Worm (Caenorhabditis elegans) whole organism, mixed stage, embryonic: ENCODE data around the gene F17C8.7.

Experiments used
- M03D4.4 ChIP-seq: sonication (generic microtip); optimal IDR thresholded peaks from 2 replicates; lab custom pipeline; 2017; ENCODE audit warnings: mild to moderate bottlenecking, missing genetic modification characterization, missing compliant biosample characterization
- bed-3 ChIP-seq: fragments of 200-800 bp; sonication (Bioruptor generic); optimal IDR thresholded peaks from 3 replicates; lab custom pipeline; 2018; ENCODE audit warnings: mild to moderate bottlenecking, missing genetic modification characterization, moderate library complexity, missing compliant biosample characterization
- blmp-1 ChIP-seq: fragments of 150-350 bp; optimal IDR thresholded peaks from 2 replicates; lab custom pipeline; 2014; ENCODE audit warnings: missing biosample characterization, missing genetic modification characterization
- ceh-43 ChIP-seq: fragments of 200-800 bp; sonication (Bioruptor generic); optimal IDR thresholded peaks from 2 replicates; lab custom pipeline; 2018; ENCODE audit warnings: mild to moderate bottlenecking, missing genetic modification characterization, moderate library complexity, missing compliant biosample characterization
- ceh-83 ChIP-seq: fragments of 200-800 bp; sonication (Bioruptor generic); optimal IDR thresholded peaks from 2 replicates; lab custom pipeline; 2018; ENCODE audit warnings: mild to moderate bottlenecking, missing genetic modification characterization, missing compliant biosample characterization
- cnd-1 ChIP-seq: fragments of 200-800 bp; sonication (Bioruptor generic); optimal IDR thresholded peaks from 2 replicates; lab custom pipeline; 2018; ENCODE audit warnings: mild to moderate bottlenecking, missing genetic modification characterization, missing compliant biosample characterization
- drap-1 ChIP-seq: fragments of 200-800 bp; sonication (Bioruptor generic); optimal IDR thresholded peaks from 3 replicates; lab custom pipeline; 2018; ENCODE audit warnings: mild to moderate bottlenecking, missing genetic modification characterization, missing compliant biosample characterization
- elt-1 ChIP-seq: sonication (generic microtip); optimal IDR thresholded peaks from 2 replicates; lab custom pipeline; 2017; ENCODE audit warnings: missing genetic modification characterization, mild to moderate bottlenecking, missing compliant biosample characterization, antibody characterized with exemption, moderate library complexity, borderline replicate concordance; ENCODE audit not compliant: insufficient read depth
- elt-3 ChIP-seq: fragments of 150-350 bp; optimal IDR thresholded peaks from 2 replicates; lab custom pipeline; 2014; ENCODE audit warnings: missing biosample characterization, missing genetic modification characterization
- flh-1 ChIP-seq: fragments of 200-800 bp; sonication (Bioruptor generic); optimal IDR thresholded peaks from 2 replicates; lab custom pipeline; 2018; ENCODE audit warnings: mild to moderate bottlenecking, missing genetic modification characterization, moderate library complexity, missing compliant biosample characterization
- ham-2 ChIP-seq: fragments of 200-800 bp; sonication (Bioruptor generic); optimal IDR thresholded peaks from 2 replicates; lab custom pipeline; 2018; ENCODE audit warnings: mild to moderate bottlenecking, missing genetic modification characterization, missing compliant biosample characterization
- hlh-1 ChIP-seq: fragments of 150-350 bp; optimal IDR thresholded peaks from 2 replicates; lab custom pipeline; 2014; ENCODE audit warnings: missing biosample characterization, missing genetic modification reagents, missing genetic modification characterization
- lin-13 ChIP-seq: fragments of 150-350 bp; optimal IDR thresholded peaks from 2 replicates; lab custom pipeline; 2014; ENCODE audit warnings: missing biosample characterization, missing genetic modification characterization
- lin-32 ChIP-seq: fragments of 200-800 bp; sonication (Bioruptor generic); optimal IDR thresholded peaks from 2 replicates; lab custom pipeline; 2018; ENCODE audit warnings: mild to moderate bottlenecking, missing genetic modification characterization, missing compliant biosample characterization
- lsy-2 ChIP-seq: fragments of 150-350 bp; optimal IDR thresholded peaks from 2 replicates; lab custom pipeline; 2014; ENCODE audit warnings: missing biosample characterization, missing genetic modification characterization
- mab-5 ChIP-seq: fragments of 150-350 bp; optimal IDR thresholded peaks from 2 replicates; lab custom pipeline; 2014; ENCODE audit warnings: missing biosample characterization, missing genetic modification characterization
- mep-1 ChIP-seq: fragments of 150-350 bp; optimal IDR thresholded peaks from 2 replicates; lab custom pipeline; 2017; ENCODE audit warnings: missing biosample characterization, missing genetic modification reagents, missing genetic modification characterization, inconsistent platforms
- mls-2 ChIP-seq: sonication (generic microtip); optimal IDR thresholded peaks from 2 replicates; lab custom pipeline; 2016; ENCODE audit warnings: mild to moderate bottlenecking, missing genetic modification characterization, moderate library complexity, missing compliant biosample characterization
- nhr-12 ChIP-seq: fragments of 150-350 bp; optimal IDR thresholded peaks from 2 replicates; lab custom pipeline; 2014; ENCODE audit warnings: missing biosample characterization, missing genetic modification characterization
- nhr-2 ChIP-seq: fragments of 150-350 bp; optimal IDR thresholded peaks from 2 replicates; lab custom pipeline; 2014; ENCODE audit warnings: missing biosample characterization, missing genetic modification characterization
- nhr-237 ChIP-seq: fragments of 150-350 bp; optimal IDR thresholded peaks from 2 replicates; lab custom pipeline; 2014; ENCODE audit warnings: missing biosample characterization, missing genetic modification characterization
- nhr-28 ChIP-seq: fragments of 150-350 bp; optimal IDR thresholded peaks from 2 replicates; lab custom pipeline; 2014; ENCODE audit warnings: missing biosample characterization, missing genetic modification characterization
- nhr-76 ChIP-seq: sonication (generic microtip); optimal IDR thresholded peaks from 2 replicates; lab custom pipeline; 2017; ENCODE audit warnings: missing biosample characterization, missing genetic modification characterization
- sem-2 ChIP-seq: fragments of 200-800 bp; sonication (Bioruptor generic); optimal IDR thresholded peaks from 2 replicates; lab custom pipeline; 2018; ENCODE audit warnings: mild to moderate bottlenecking, missing genetic modification characterization, missing compliant biosample characterization
- snpc-4 ChIP-seq: fragments of 150-350 bp; optimal IDR thresholded peaks from 2 replicates; lab custom pipeline; 2014; ENCODE audit warnings: missing biosample characterization, missing genetic modification characterization
- sptf-1 ChIP-seq: sonication (generic microtip); optimal IDR thresholded peaks from 2 replicates; lab custom pipeline; 2017; ENCODE audit warnings: mild to moderate bottlenecking, missing genetic modification characterization, moderate library complexity, missing compliant biosample characterization
- unc-120 ChIP-seq: sonication (generic microtip); optimal IDR thresholded peaks from 2 replicates; lab custom pipeline; 2017; ENCODE audit warnings: missing genetic modification characterization, missing compliant biosample characterization; ENCODE audit not compliant: poor library complexity, severe bottlenecking
- unc-62 ChIP-seq: fragments of 150-350 bp; optimal IDR thresholded peaks from 2 replicates; lab custom pipeline; 2014; ENCODE audit warnings: missing biosample characterization, missing genetic modification reagents, missing genetic modification characterization
- zip-8 ChIP-seq: fragments of 150-350 bp; optimal IDR thresholded peaks from 2 replicates; lab custom pipeline; 2014; ENCODE audit warnings: missing biosample characterization, missing genetic modification characterization
- ztf-11 ChIP-seq: fragments of 150-350 bp; optimal IDR thresholded peaks from 2 replicates; lab custom pipeline; 2014; ENCODE audit warnings: missing biosample characterization, missing genetic modification characterization

F17C8.7 gene

DNA sequence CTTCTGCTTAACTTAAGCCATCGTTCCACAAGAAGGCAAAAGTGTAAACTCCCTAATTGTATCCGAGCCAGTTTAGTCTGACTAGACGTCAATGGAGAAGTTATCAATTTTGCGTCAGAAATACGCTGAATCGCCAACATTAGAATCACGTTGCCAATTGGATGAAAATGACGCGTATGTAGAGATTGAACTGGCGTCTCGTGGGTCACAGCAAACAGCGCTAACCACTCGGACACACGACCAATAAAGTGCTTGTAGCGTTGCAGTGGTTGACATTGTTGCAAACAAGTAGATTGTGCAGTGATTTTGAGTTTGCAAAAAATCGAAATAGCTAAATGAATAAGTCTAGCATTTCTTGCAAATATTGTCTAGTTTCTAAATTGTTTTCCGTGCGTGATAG is 45.9 kb upstream of the F17C8.7 start (continued):
- no peak for TF ChIP-seq mab-5 (tag; lab: Kevin White, UChicago)
- TF ChIP-seq flh-1: peak; percentile 72
- peak; percentile 26 for TF ChIP-seq nhr-12 (tag; lab: Kevin White, UChicago)
- no peak for TF ChIP-seq nhr-237

DNA sequence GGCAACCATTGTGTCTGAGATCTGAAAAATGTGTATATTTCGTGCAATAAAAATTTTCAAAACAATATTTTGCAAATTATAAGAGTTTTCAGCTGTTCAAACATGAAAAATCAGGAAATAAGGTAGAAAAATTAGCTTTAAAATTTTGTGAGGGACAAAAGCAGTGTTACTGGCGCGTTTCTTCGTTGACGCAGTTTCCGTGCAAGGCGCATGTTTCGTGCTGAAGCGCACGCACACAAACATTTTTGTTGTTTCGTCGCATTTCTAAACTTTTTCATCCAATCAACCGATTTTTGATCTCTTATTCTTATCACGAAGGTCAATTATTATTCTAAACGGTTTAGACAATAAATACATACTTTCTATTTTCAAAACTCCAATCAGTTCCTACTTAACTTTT is 42.3 kb upstream of the F17C8.7 start, which contains the start of gene nifk-1:
TSS of gene nifk-1 (minus strand) at position 27 of the 400 bp plus-strand sequence.
- TF ChIP-seq M03D4.4 (tag; lab: Kevin White, UChicago) (no peak), mep-1 (tag; lab: Kevin White, UChicago) (peak; percentile 74), ztf-11 (tag; lab: Kevin White, UChicago) (no peak), lsy-2 (tag; lab: Kevin White, UChicago) (peak; percentile 55), nhr-2 (no peak), sptf-1 (no peak), nhr-28 (tag; lab: Kevin White, UChicago) (no peak), nhr-237 (peak; percentile 7)

DNA sequence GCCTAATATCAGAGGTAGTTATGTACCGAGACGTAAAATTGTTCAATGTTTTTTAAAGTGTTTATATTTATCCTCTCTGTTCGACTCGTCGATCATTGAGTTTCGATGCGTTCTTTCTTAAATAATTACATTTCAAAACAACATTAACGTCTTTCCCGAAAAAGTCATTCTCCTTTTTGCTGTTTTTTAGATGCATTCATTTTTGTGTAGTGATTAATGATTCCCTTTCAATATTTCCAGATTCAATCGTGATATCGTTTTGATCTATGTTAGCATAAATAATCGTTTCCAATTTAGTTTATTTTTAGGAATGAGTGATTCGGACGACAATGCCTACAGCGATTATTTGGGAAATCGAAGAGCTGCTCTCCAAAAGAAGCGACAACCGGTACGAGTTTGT is 41.8 kb upstream of the F17C8.7 start, which contains the start of gene T04A8.8:
TSS of gene T04A8.8 (plus strand) at position 301 of the 400 bp plus-strand sequence.
- TF ChIP-seq lin-13 (tag; lab: Kevin White, UChicago): no peak
- TF ChIP-seq unc-120 (tag; lab: Kevin White, UChicago): no peak
- TF ChIP-seq M03D4.4 (tag; lab: Kevin White, UChicago): no peak
- TF ChIP-seq elt-3: no peak
- no peak for TF ChIP-seq bed-3 (GFP tag; lab: Kevin White, UChicago)
- TF ChIP-seq hlh-1 (tag; lab: Kevin White, UChicago): no peak
- no peak for TF ChIP-seq cnd-1 (tag; lab: Kevin White, UChicago)
- no peak for TF ChIP-seq mep-1 (tag; lab: Kevin White, UChicago)
- TF ChIP-seq sem-2: no peak
- no peak for TF ChIP-seq unc-62
- no peak for TF ChIP-seq flh-1

DNA sequence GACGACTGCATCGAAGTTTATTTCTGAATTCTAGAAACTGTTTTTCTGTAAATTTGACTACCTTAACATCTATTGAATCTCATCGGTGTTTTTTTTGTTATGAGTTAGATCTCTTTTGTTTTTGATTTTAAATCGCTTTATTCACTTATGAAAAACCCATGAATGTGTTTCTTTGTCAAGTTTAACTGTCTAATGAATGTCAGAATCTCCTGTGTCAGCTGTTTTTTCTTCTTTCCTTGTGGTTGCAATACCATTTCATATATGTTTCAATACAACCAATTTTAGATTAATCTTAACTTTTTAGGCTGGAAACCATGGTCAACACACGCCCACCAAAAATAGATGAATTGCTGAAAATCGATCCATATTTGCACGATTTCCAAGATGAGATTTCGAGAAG is 40.5 kb upstream of the F17C8.7 start, which contains the start of gene T04A8.7:
TSS of gene T04A8.7 (plus strand) at position 301 of the 400 bp plus-strand sequence.
- no peak for TF ChIP-seq hlh-1 (tag; lab: Kevin White, UChicago)
- TF ChIP-seq snpc-4 (tag; lab: Kevin White, UChicago): no peak
- no peak for TF ChIP-seq sem-2
- TF ChIP-seq blmp-1: no peak
- TF ChIP-seq cnd-1 (tag; lab: Kevin White, UChicago): no peak
- TF ChIP-seq drap-1 (GFP tag; lab: Kevin White, UChicago): no peak
- no peak for TF ChIP-seq elt-3
- no peak for TF ChIP-seq mls-2 (tag; lab: Kevin White, UChicago)
- TF ChIP-seq ztf-11 (tag; lab: Kevin White, UChicago): no peak
- TF ChIP-seq lin-32 (GFP tag; lab: Kevin White, UChicago): no peak
- TF ChIP-seq nhr-28 (tag; lab: Kevin White, UChicago): no peak
- no peak for TF ChIP-seq lin-13 (tag; lab: Kevin White, UChicago)
- TF ChIP-seq ham-2 (GFP tag; lab: Kevin White, UChicago): no peak
- TF ChIP-seq ceh-43: no peak
- no peak for TF ChIP-seq unc-62
- no peak for TF ChIP-seq nhr-237
- TF ChIP-seq zip-8 (tag; lab: Kevin White, UChicago): no peak
- no peak for TF ChIP-seq elt-1

ce11 chrIII:4696903-4697302 is 38.6 kb upstream of the F17C8.7 start:
- TF ChIP-seq unc-62: no peak
- TF ChIP-seq flh-1: no peak
- no peak for TF ChIP-seq lin-32 (GFP tag; lab: Kevin White, UChicago)
- TF ChIP-seq cnd-1 (tag; lab: Kevin White, UChicago): no peak
- no peak for TF ChIP-seq lin-13 (tag; lab: Kevin White, UChicago)

DNA sequence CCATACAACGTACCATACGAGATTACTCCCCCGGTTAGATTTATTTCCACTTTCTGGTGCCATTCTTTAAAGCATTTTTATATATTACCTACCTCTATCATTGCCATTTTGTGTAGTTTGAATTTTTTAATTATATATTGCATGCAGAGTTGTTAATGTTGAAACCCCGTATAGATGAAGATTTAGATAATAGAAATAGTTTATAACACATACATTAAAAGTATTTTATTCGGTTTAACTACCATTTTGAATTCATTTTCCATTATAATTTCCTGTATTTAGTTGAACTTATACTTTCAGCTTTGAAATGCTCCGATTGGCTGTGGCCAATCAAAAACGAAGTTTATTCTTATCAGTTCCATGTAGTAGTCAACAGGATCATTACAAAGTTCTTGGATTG is 37.7 kb upstream of the F17C8.7 start, which contains the start of gene dnj-18:
TSS of gene dnj-18 (plus strand) at position 301 of the 400 bp plus-strand sequence.
- TF ChIP-seq blmp-1 (no peak), nhr-76 (tag; lab: Kevin White, UChicago) (no peak), elt-3 (no peak), ceh-83 (GFP tag; lab: Kevin White, UChicago) (no peak), cnd-1 (tag; lab: Kevin White, UChicago) (no peak), ceh-43 (no peak), sem-2 (no peak), nhr-12 (tag; lab: Kevin White, UChicago) (no peak), snpc-4 (tag; lab: Kevin White, UChicago) (no peak), M03D4.4 (tag; lab: Kevin White, UChicago) (no peak), elt-1 (no peak), drap-1 (GFP tag; lab: Kevin White, UChicago) (no peak), unc-120 (tag; lab: Kevin White, UChicago) (no peak)
